Fruit fly (Drosophila melanogaster) whole organism, adult: ENCODE results near the gene CG32639.

Source experiments
- CG12768 ChIP-seq: fragments of 200-800 bp; sonication (Bioruptor generic); optimal IDR thresholded peaks from 2 replicates; lab custom pipeline; 2017; ENCODE audit warnings: missing biosample characterization, missing genetic modification characterization, mild to moderate bottlenecking, moderate library complexity, missing genetic modification reagents
- CG14711 ChIP-seq: fragments of 200-800 bp; sonication (Bioruptor generic); optimal IDR thresholded peaks from 2 replicates; lab custom pipeline; 2018; ENCODE audit warnings: missing biosample characterization, mild to moderate bottlenecking, missing genetic modification characterization, moderate library complexity
- CG1620 ChIP-seq: fragments of 200-800 bp; sonication (Bioruptor generic); optimal IDR thresholded peaks from 2 replicates; lab custom pipeline; 2016; ENCODE audit warnings: missing biosample characterization, missing genetic modification characterization
- CG33017 ChIP-seq: fragments of 200-800 bp; sonication (Bioruptor generic); optimal IDR thresholded peaks from 2 replicates; lab custom pipeline; 2018; ENCODE audit warnings: missing biosample characterization, mild to moderate bottlenecking, missing genetic modification characterization, moderate library complexity
- CG5204 ChIP-seq: fragments of 200-800 bp; sonication (Bioruptor generic); optimal IDR thresholded peaks from 2 replicates; lab custom pipeline; 2016; ENCODE audit warnings: missing biosample characterization, missing genetic modification characterization
- CG7101 ChIP-seq: fragments of 200-800 bp; sonication (Bioruptor generic); optimal IDR thresholded peaks from 2 replicates; lab custom pipeline; 2018; ENCODE audit warnings: missing biosample characterization, mild to moderate bottlenecking, missing genetic modification characterization, moderate library complexity
- Clk ChIP-seq: fragments of 200-800 bp; sonication (Bioruptor generic); optimal IDR thresholded peaks from 2 replicates; lab custom pipeline; 2017; ENCODE audit warnings: missing biosample characterization, missing genetic modification characterization
- Crg-1 ChIP-seq: fragments of 200-800 bp; sonication (Bioruptor generic); optimal IDR thresholded peaks from 2 replicates; lab custom pipeline; 2016; ENCODE audit warnings: missing biosample characterization, missing genetic modification characterization
- Hr96 ChIP-seq: fragments of 200-800 bp; sonication (Bioruptor generic); optimal IDR thresholded peaks from 2 replicates; lab custom pipeline; 2016; ENCODE audit warnings: missing biosample characterization, missing genetic modification characterization
- Mnt ChIP-seq: fragments of 200-800 bp; sonication (Bioruptor generic); optimal IDR thresholded peaks from 2 replicates; lab custom pipeline; 2016; ENCODE audit warnings: missing biosample characterization, mild to moderate bottlenecking, missing genetic modification characterization
- cic ChIP-seq: fragments of 200-800 bp; sonication (Bioruptor generic); optimal IDR thresholded peaks from 2 replicates; lab custom pipeline; 2017; ENCODE audit warnings: missing biosample characterization, mild to moderate bottlenecking, missing genetic modification characterization, moderate library complexity
- kay ChIP-seq: fragments of 200-800 bp; sonication (Bioruptor generic); peaks from one replicate; lab custom pipeline; 2016; ENCODE audit warnings: missing biosample characterization, missing genetic modification characterization, borderline replicate concordance
- pad ChIP-seq: fragments of 200-800 bp; sonication (Bioruptor generic); optimal IDR thresholded peaks from 3 replicates; lab custom pipeline; 2017; ENCODE audit warnings: missing biosample characterization, missing genetic modification characterization, mild to moderate bottlenecking, moderate library complexity, missing genetic modification reagents
- toe ChIP-seq: fragments of 200-800 bp; sonication (Bioruptor generic); optimal IDR thresholded peaks from 2 replicates; lab custom pipeline; 2016; ENCODE audit warnings: missing biosample characterization, missing genetic modification characterization

DNA sequence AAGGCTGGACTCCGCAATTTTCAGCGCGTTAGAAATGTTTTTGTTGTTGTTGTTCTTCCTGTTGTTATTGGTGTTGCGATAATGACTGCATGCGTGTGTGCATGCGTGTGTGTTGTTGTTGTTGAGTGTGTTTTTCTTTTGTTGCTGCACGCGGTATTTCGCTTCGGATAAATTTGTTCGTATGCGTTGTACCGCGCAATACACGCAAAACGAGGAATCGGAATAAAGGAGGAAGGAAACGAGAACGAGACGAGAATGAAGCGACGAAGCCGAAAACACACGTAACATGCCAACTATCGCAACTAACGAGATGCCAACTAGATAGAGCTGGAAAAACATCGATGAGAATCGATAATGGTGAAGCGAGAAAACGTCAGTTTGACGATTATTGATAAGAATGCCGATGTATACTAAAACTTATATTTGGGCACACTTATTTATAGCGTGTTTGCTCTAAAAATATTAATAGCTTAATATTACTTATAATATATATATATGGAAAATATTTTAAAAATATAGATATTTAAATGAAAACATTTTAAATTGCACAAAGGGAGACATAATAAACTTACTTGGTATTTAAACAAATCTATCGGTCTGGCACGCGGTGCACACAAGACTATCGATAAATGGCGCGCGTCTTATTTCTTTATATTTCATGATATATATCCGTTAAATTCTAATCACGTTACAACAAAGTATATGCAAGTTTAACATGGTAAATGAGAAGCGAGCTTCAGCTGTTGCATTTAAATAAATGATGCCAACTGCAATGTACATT, 24.8 kb downstream of the CG32639 start, which contains the start of gene sno:
- TF ChIP-seq toe (GFP tag; lab: Kevin White, UChicago) (no peak), CG5204 (no peak), Mnt (GFP tag; lab: Kevin White, UChicago) (peak; percentile 77), Hr96 (GFP tag; lab: Kevin White, UChicago) (no peak), CG12768 (GFP tag; lab: Kevin White, UChicago) (no peak), CG14711 (tag; lab: Kevin White, UChicago) (no peak), cic (GFP tag; lab: Kevin White, UChicago) (no peak), Crg-1 (no peak), pad (GFP tag; lab: Kevin White, UChicago) (no peak), CG33017 (no peak), CG1620 (GFP tag; lab: Kevin White, UChicago) (no peak), CG7101 (tag; lab: Kevin White, UChicago) (no peak), kay (no peak), Clk (GFP tag; lab: Kevin White, UChicago) (no peak)
